Worm (Caenorhabditis elegans) whole organism, L2 larva: ENCODE results near the gene ZK1290.7.

Experiments used
- F13H6.1 ChIP-seq: sonication (generic microtip); optimal IDR thresholded peaks from 2 replicates; lab custom pipeline; 2016; ENCODE audit warnings: missing genetic modification characterization, missing compliant biosample characterization
- ceh-16 ChIP-seq: fragments of 150-350 bp; optimal IDR thresholded peaks from 2 replicates; lab custom pipeline; 2014; ENCODE audit warnings: missing biosample characterization, missing genetic modification characterization
- elt-3 ChIP-seq: sonication (generic microtip); optimal IDR thresholded peaks from 2 replicates; lab custom pipeline; 2017; ENCODE audit warnings: missing biosample characterization, missing genetic modification characterization
- lin-39 ChIP-seq: fragments of 150-350 bp; optimal IDR thresholded peaks from 2 replicates; lab custom pipeline; 2014; ENCODE audit warnings: missing biosample characterization, missing genetic modification reagents, missing genetic modification characterization
- nhr-10 ChIP-seq: sonication (generic microtip); optimal IDR thresholded peaks from 2 replicates; lab custom pipeline; 2017; ENCODE audit warnings: missing biosample characterization, missing genetic modification characterization
- nhr-21 ChIP-seq: fragments of 150-350 bp; optimal IDR thresholded peaks from 2 replicates; lab custom pipeline; 2014; ENCODE audit warnings: missing biosample characterization, missing genetic modification characterization
- skn-1 ChIP-seq: sonication (generic microtip); optimal IDR thresholded peaks from 2 replicates; lab custom pipeline; 2017; ENCODE audit warnings: missing biosample characterization, missing genetic modification characterization
- ztf-11 ChIP-seq: sonication (generic microtip); optimal IDR thresholded peaks from 2 replicates; lab custom pipeline; 2017; ENCODE audit warnings: missing biosample characterization, missing genetic modification characterization
- ztf-4 ChIP-seq: fragments of 150-350 bp; optimal IDR thresholded peaks from 2 replicates; lab custom pipeline; 2014; ENCODE audit warnings: missing biosample characterization, missing genetic modification characterization

DNA sequence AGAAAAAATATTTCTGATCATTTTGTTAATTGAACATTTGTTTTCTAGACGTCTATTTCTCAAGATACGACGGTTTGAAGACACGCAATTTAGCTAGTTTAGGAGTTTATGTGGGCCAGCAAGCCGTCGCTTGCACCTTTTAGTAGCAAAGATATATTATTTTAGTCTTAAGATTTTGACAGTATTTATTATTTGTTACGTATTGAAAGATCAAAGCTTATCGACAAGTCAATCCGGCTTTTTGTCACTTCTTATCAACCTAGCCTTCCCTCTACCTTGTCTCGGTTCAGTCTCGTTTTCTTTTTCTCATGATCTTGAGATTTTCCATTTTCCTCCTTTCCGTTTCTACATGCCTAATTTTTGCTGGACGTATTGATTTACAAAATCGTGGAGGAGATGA lies 48.8 kb upstream of the ZK1290.7 start, which contains the start of gene F35D2.2:
- no peak for TF ChIP-seq skn-1
- no peak for TF ChIP-seq nhr-10 (tag; lab: Kevin White, UChicago)
- no peak for TF ChIP-seq elt-3 (tag; lab: Kevin White, UChicago)
- TF ChIP-seq nhr-21 (tag; lab: Kevin White, UChicago): no peak
- TF ChIP-seq F13H6.1 (tag; lab: Kevin White, UChicago): no peak
- TF ChIP-seq ztf-4: no peak
- TF ChIP-seq ceh-16 (tag; lab: Kevin White, UChicago): no peak
- no peak for TF ChIP-seq ztf-11
- no peak for TF ChIP-seq lin-39 (tag; lab: Kevin White, UChicago)
